Worm (Caenorhabditis elegans) whole organism, midembryonic: ENCODE results near the gene T28D6.5.

Experiments used
- cog-1 ChIP-seq: sonication (generic microtip); optimal IDR thresholded peaks from 2 replicates; lab custom pipeline; 2016; ENCODE audit warnings: missing genetic modification characterization, missing compliant biosample characterization
- ztf-29 ChIP-seq: fragments of 200-800 bp; sonication (Bioruptor generic); IDR thresholded peaks from 2 replicates; pipeline ENCODE4 v1.3.6; 2022; ENCODE audit warnings: missing genetic modification reagents, missing genetic modification characterization, missing compliant biosample characterization

- TF ChIP-seq cog-1 (tag; lab: Kevin White, UChicago) (no peak), ztf-29 (GFP tag; lab: Robert Waterston, UW) (no peak)
Observed at ce11 chrIII:11311466-11311865, 22.0 kb upstream of the T28D6.5 start, which contains the start of gene rab-35.
